Fruit fly (Drosophila melanogaster) S2 (cell line): Measurements from ENCODE around the gene scf.

Experiments used
- CG8478 ChIP-seq: fragments of >200 bp; optimal IDR thresholded peaks from 2 replicates; lab custom pipeline; 2018
- CTCF ChIP-seq, 2 experiments: fragments of >200 bp; optimal IDR thresholded peaks; 2 replicates each; lab custom pipeline; 2018

The scf gene

DNA sequence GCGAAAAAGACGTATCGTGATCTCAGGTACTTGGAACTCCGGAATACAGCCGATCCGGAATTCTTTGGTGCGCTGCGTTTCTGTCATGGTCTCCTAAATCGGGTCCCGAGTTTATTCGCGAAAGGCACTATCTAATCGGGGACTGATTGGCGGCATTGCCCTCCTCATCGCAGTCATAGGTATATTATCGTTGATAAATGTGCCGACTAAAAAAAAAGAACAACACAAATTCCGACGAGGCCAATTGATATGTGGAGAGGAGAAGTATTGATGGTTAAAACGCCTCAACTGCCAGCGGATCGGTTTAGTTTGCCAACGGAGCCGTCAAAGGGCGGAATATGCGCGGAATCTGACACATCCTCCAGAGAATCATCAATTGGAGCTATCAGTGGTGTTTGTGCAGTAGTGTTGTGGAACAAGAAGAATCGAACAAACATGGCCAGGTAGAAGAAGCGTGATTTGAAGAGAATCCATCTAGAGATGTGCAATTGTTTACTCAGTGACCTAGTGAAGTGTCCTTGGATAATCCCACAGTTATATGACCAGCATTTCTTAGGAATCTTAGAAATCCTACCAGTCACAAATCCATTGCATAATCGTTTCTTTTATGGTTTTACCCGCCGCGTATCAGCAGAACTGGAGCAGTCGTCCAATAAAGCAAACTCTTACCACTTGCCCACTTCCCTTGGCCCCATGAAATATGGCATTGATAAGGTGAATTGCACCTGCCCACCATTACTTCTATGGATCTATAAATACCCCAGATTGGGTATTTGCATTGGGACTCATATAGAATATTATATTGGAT is 26.6 kb downstream of the scf start:
- no peak for TF ChIP-seq CG8478 (lab: Kevin White, UChicago)
- no peak for TF ChIP-seq CTCF (optimal IDR thresholded peaks at IDR 0.05; lab: Kevin White, UChicago)

DNA sequence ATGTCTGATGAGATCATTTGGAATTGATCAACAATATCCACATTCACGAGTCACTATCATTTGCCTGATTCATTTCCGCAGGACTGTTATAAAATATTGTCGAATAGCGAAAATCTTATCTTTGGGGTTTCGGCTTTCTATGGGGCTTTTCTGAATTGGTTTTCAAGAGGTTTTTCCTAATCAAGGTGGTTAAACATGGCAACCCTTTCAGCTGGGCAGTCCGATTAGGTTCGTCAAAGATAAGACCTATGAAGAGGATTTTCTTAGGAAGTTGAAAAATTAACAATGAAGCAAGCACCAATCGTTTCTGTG is 27.1 kb downstream of the scf start:
- TF ChIP-seq CG8478 (lab: Kevin White, UChicago), result no peak
- TF ChIP-seq CTCF (optimal IDR thresholded peaks at IDR 0.05; lab: Kevin White, UChicago), result no peak

DNA sequence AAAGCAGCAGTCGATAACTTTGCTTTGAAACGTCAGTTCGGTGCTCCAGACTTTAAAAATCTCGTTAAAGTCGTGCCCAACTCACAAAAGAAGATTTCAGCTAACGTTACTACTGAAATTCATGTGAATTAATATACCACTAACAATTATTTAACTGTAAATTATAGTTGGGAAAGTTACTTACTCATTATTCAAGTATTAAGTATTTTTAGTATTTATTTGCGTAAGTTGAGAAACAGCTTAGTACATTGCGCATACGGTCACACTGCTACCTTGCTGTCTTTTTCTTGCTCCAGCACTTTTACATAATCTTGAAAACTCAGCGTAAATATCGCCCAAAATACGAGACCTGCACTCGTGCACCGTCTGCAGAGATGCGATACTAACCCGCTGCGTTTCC is 31.3 kb downstream of the scf start, which contains the start of gene ND-ACP:
Gene ND-ACP, plus strand, starts transcription at position 226 of the 400 bp plus-strand sequence.
- TF ChIP-seq CTCF (optimal IDR thresholded peaks at IDR 0.05; lab: Kevin White, UChicago), result no peak
- TF ChIP-seq CG8478 (lab: Kevin White, UChicago), result no peak

- TF ChIP-seq CG8478 (lab: Kevin White, UChicago) (no peak), CTCF (optimal IDR thresholded peaks at IDR 0.05; lab: Kevin White, UChicago) (no peak)
Measured at dm6 chr3L:1330420-1330819, 31.9 kb downstream of the scf start.

- TF ChIP-seq CTCF (optimal IDR thresholded peaks at IDR 0.05; lab: Kevin White, UChicago), result no peak
- no peak for TF ChIP-seq CG8478 (lab: Kevin White, UChicago)
Measured at dm6 chr3L:1331542-1331941, 33.1 kb downstream of the scf start, which contains the start of gene msd1. msd1 (plus strand) TSS chr3L:1331744.

dm6 chr3L:1332973-1333372 is 34.5 kb downstream of the scf start, which contains the start of gene msd5:
msd5 (minus strand) TSS chr3L:1333146.
- TF ChIP-seq CG8478 (lab: Kevin White, UChicago), result no peak
- TF ChIP-seq CTCF (optimal IDR thresholded peaks at IDR 0.05; lab: Kevin White, UChicago), result no peak

DNA sequence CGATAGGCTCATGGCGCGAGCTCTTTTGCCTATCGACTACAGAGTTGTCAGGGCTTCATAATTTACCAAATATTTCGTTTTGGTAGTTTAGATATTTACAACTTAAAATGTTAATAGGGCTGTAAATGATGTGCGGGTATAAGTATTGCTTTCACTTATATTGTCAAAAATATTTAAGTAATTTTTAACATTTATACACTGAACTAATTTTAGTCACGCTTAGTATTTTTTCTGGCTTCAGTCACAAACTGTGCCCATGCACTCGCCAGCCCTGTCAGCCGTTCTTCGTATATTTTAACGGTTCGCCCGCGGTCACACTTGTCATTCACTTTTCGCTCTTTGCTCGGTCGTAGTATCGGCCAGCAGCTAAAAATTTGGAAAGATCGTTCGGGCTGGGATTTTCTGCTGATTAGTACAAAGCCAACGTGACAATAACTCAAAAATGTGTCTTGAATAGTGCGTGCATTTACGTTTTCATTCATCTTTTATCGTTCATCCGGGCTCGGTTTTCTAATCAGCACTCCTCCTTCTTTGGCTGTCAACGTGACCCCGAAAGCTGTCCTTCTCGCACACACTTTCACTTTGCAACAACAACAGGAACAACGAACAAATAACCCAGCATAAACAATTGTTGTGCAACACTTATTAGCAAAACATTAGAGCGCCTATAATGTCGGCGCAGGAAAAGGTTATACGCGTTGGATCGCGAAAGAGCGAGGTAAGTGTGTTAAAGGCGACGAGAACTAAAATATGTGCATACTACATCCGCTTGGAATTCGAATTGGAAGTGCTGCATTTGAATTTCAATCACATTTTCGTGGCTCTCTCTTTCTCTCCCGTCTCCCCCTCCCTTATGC is 36.3 kb downstream of the scf start, which contains the start of the genes Hmbs and CG2211:
Gene Hmbs, plus strand, starts transcription at position 319 of the 857 bp plus-strand sequence.
Gene CG2211, minus strand, starts transcription at position 789 of the 857 bp plus-strand sequence.
- TF ChIP-seq CTCF (optimal IDR thresholded peaks at IDR 0.05; lab: Kevin White, UChicago) (peak in 1 of 2 experiments; percentile 10), CG8478 (lab: Kevin White, UChicago) (no peak)

DNA sequence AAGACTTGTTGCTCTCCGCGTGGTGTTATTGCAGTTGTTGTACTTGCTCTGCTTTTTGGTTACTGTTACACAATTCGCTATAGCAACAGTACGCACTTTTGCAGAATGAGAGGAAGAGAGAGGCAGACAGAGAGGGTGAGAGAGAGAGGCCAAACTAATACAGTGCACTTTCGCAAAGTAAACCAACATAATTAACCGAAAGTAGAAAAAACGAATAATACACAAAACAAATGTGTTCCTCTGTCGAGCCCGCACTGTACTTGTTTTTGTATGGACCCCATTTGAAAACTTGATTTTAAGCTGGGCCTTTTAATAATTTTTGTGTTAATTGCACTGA is 36.9 kb downstream of the scf start:
- TF ChIP-seq CTCF (optimal IDR thresholded peaks at IDR 0.05; lab: Kevin White, UChicago) (no peak), CG8478 (lab: Kevin White, UChicago) (no peak)

DNA sequence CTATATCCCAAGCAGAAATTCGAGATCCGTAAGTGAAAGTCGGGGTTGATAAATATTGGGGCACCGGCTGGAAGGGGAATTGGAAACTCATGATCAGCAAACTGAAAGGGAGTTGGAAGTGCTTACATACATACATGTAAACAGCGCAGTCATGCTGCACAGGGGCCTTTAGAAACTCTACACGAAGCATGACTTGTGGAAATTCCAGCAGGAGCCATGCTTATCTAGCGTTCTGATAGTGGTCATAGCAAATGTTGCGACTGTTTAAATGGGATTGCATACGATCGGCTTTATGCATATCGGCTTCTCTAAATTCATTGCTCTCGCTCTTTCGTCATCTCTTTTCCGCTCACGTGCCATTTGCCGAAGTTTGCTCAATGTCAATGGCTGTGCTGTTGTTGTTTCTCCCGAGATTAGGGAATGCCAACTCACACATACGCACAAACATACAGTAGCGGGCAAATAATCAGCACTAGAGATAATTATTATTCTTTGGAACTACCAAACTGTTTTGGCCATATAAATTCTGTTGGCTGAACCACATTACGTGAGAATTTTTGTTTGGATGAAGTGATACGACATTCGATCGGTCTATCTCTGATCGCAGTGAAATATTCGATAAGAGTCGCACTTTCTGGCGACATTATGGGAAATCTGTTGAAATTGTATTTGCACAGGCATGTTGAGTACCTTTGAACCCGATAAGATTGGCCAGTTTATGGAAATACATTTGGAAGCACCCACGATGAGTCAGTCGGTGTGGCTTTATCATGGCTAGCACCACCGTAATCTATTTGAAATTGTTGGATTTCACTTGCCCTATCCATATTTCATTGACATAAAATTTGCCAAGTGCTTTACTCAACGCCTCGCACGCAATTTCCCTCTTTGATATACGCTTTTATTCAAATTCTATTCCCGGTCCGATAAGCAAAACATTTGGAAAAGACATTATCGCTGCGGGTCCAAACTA is 37.8 kb downstream of the scf start:
- TF ChIP-seq CG8478 (lab: Kevin White, UChicago) (no peak), CTCF (optimal IDR thresholded peaks at IDR 0.05; lab: Kevin White, UChicago) (no peak)

DNA sequence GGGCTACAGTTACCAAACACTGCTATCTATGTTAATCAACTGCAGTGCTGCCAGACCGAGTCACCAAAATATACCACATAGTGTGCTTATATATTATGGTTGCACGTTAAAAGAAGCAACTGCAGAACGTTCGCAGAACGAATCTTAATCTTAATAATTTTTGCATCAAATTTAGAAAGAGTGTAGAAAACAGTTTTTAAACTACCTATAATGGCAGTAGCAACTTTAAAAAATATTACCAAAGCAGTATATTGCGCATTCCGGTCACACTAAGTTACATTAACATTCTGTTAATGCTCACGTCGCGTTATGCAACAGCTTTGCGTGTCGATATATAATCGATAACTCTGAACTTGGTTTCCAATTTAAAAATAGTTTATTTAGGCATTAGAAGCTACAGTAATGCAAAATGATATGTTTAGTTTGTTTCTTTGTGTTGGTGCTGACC is 43.7 kb downstream of the scf start, which contains the start of gene indra:
Gene indra, minus strand, starts transcription at position 271 of the 448 bp plus-strand sequence.
- TF ChIP-seq CTCF (optimal IDR thresholded peaks at IDR 0.05; lab: Kevin White, UChicago) (no peak), CG8478 (lab: Kevin White, UChicago) (no peak)

dm6 chr3L:1346956-1347587 is 48.6 kb downstream of the scf start:
- TF ChIP-seq CG8478 (lab: Kevin White, UChicago) (no peak), CTCF (optimal IDR thresholded peaks at IDR 0.05; lab: Kevin White, UChicago) (no peak)

DNA sequence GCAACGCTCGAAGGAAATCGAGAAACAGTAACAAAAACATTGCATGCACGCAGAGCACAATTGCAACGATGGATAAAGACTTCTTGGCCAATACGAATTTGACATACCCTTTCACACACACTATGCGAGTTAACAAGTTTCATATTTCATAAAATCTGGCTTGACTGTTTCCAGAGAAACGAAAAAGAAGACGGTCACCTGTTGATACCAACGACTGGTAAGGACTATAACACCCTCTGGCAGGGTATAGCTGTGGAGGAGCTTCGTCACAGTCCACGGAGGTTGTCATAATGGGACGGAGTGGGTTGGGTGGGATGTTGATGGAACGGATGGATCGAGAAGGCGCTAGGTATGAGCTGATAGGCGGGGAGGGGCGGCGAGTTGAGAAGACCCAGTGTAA is 49.8 kb downstream of the scf start:
- no peak for TF ChIP-seq CTCF (optimal IDR thresholded peaks at IDR 0.05; lab: Kevin White, UChicago)
- no peak for TF ChIP-seq CG8478 (lab: Kevin White, UChicago)

DNA sequence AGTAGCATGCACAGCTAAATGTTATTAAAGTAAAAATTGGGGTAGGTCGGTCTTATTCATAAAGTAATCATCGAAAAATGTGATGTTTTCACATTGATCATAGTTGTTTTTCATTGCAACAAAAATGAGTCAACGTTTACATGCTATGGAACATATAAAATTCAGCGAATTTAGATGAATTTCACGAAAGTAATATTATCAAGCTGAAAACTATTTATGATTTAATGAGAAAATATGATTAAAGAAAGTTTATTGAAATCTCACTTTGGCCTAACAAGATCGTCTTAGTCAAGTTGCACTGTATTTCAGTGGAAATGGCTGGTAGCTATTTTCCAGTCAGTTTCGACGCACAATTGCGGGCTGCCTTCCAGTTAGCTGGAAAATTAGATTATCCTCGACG is 50.5 kb downstream of the scf start:
- TF ChIP-seq CG8478 (lab: Kevin White, UChicago) (no peak), CTCF (optimal IDR thresholded peaks at IDR 0.05; lab: Kevin White, UChicago) (no peak)
